Fruit fly (Drosophila melanogaster): Measurements from ENCODE around the gene Brms1.
A peak's percentile ranks its signal among the peaks of the same experiment; 100 is the strongest.

Brms1 gene

dm6 chrX:12896393-12896792 is 13.0 kb downstream of the Brms1 start (continued):
- TF ChIP-seq Eip78C (GFP tag) (peak; percentile 62), Gug (GFP tag; IDR thresholded peaks at IDR 0.05) (peak; percentile 31), Hr39 (GFP tag; optimal IDR thresholded peaks at IDR 0.05) (peak; percentile 23), OdsH (GFP tag; optimal IDR thresholded peaks at IDR 0.05) (peak; percentile 14), svp (GFP tag) (peak; percentile 91), CG6163 (GFP tag; IDR thresholded peaks at IDR 0.05) (peak; percentile 59; the same call in 2 of the 3 replicates), topi (GFP tag; optimal IDR thresholded peaks at IDR 0.05) (no peak)

- TF ChIP-seq CG3032 (tag; optimal IDR thresholded peaks at IDR 0.05) (no peak), Smox (GFP tag; optimal IDR thresholded peaks at IDR 0.05) (peak; percentile 24), CG8632 (GFP tag; optimal IDR thresholded peaks at IDR 0.05) (no peak), Eip75B (GFP tag; optimal IDR thresholded peaks at IDR 0.05) (no peak), CG6808 (GFP tag; optimal IDR thresholded peaks at IDR 0.05) (peak; percentile 23), svp (GFP tag) (peak; percentile 83), Sox14 (GFP tag; optimal IDR thresholded peaks at IDR 0.05) (no peak), Eip93F (GFP tag; optimal IDR thresholded peaks at IDR 0.05) (peak; percentile 42), dac (GFP tag; optimal IDR thresholded peaks at IDR 0.05) (no peak), spab (GFP tag; optimal IDR thresholded peaks at IDR 0.05) (no peak), CG15336 (GFP tag; IDR thresholded peaks at IDR 0.05) (0 out of 2 replicates have a peak, but pooled peaks have one; percentile 8), net (GFP tag; optimal IDR thresholded peaks at IDR 0.05) (no peak), topi (GFP tag; optimal IDR thresholded peaks at IDR 0.05) (peak; percentile 41), vri (GFP tag; optimal IDR thresholded peaks at IDR 0.05) (peak; percentile 35), CG11902 (GFP tag; optimal IDR thresholded peaks at IDR 0.05) (no peak), CG9139 (GFP tag; optimal IDR thresholded peaks at IDR 0.05) (no peak), Hr4 (GFP tag; optimal IDR thresholded peaks at IDR 0.05) (no peak), fd59A (GFP tag; optimal IDR thresholded peaks at IDR 0.05) (no peak), esn (GFP tag; optimal IDR thresholded peaks at IDR 0.05) (peak; percentile 45), ss (GFP tag; optimal IDR thresholded peaks at IDR 0.05) (peak; percentile 24 to 47), CG7368 (GFP tag; optimal IDR thresholded peaks at IDR 0.05) (no peak), Hr39 (GFP tag; optimal IDR thresholded peaks at IDR 0.05) (peak; percentile 23), CG6792 (GFP tag; optimal IDR thresholded peaks at IDR 0.05) (no peak), CG11762 (GFP tag; optimal IDR thresholded peaks at IDR 0.05; ENCODE audit: insufficient read depth) (no peak), CG34406 (GFP tag; optimal IDR thresholded peaks at IDR 0.05) (peak; percentile 5), Ets96B (tag; optimal IDR thresholded peaks at IDR 0.05) (no peak), salr (GFP tag; optimal IDR thresholded peaks at IDR 0.05) (no peak), CG4318 (GFP tag; optimal IDR thresholded peaks at IDR 0.05) (no peak), Hr38 (GFP tag; optimal IDR thresholded peaks at IDR 0.05) (no peak), CG1621 (tag; optimal IDR thresholded peaks at IDR 0.05) (no peak), CG16779 (tag; optimal IDR thresholded peaks at IDR 0.05) (no peak), acj6 (GFP tag; optimal IDR thresholded peaks at IDR 0.05) (peak; percentile 8), Met (GFP tag; optimal IDR thresholded peaks at IDR 0.05) (peak; percentile 42), CG10631 (GFP tag; optimal IDR thresholded peaks at IDR 0.05) (no peak), eg (GFP tag; IDR thresholded peaks at IDR 0.05) (no peak), CG8319 (GFP tag; optimal IDR thresholded peaks at IDR 0.05) (no peak), Sox15 (GFP tag; optimal IDR thresholded peaks at IDR 0.05) (no peak), fd85E (GFP tag; optimal IDR thresholded peaks at IDR 0.05) (no peak), cyc (GFP tag; optimal IDR thresholded peaks at IDR 0.05) (peak; percentile 24), CG11294 (GFP tag; IDR thresholded peaks at IDR 0.05) (no peak), CG10669 (GFP tag; optimal IDR thresholded peaks at IDR 0.05) (no peak), achi (GFP tag; optimal IDR thresholded peaks at IDR 0.05) (no peak), CG8119 (GFP tag; IDR thresholded peaks at IDR 0.05) (no peak), lz (GFP tag; optimal IDR thresholded peaks at IDR 0.05) (peak; percentile 29), pdm3 (GFP tag; optimal IDR thresholded peaks at IDR 0.05) (no peak), CG6854 (GFP tag; optimal IDR thresholded peaks at IDR 0.05) (peak; percentile 14)
Observed at dm6 chrX:12895114-12895723, 14.2 kb downstream of the Brms1 start.

All from whole organism, prepupa.